Fruit fly (Drosophila melanogaster) whole organism, embryonic: ENCODE data around the gene Mettl2.

Source experiments
- Asciz ChIP-seq: fragments of 200-800 bp; sonication (Bioruptor generic); optimal IDR thresholded peaks from 2 replicates; lab custom pipeline; 2017; ENCODE audit warnings: missing biosample characterization, mild to moderate bottlenecking, missing genetic modification characterization, missing genetic modification reagents
- Atf3 ChIP-seq: fragments of 200-800 bp; sonication (Bioruptor generic); optimal IDR thresholded peaks from 3 replicates; lab custom pipeline; 2016; ENCODE audit warnings: missing biosample characterization, missing genetic modification characterization
- CG1024 ChIP-seq: fragments of 200-800 bp; sonication (Bioruptor generic); IDR thresholded peaks from 2 replicates; pipeline ENCODE4 v1.3.6; 2022; ENCODE audit warnings: missing biosample characterization, missing genetic modification characterization
- CG10366 ChIP-seq: fragments of 200-800 bp; sonication (Bioruptor generic); IDR thresholded peaks from 2 replicates; pipeline ENCODE4 v1.3.6; 2022; ENCODE audit warnings: missing biosample characterization, missing genetic modification characterization
- CG10431 ChIP-seq: fragments of 200-800 bp; sonication (Bioruptor generic); optimal IDR thresholded peaks from 3 replicates; lab custom pipeline; 2018; ENCODE audit warnings: missing biosample characterization, mild to moderate bottlenecking, missing genetic modification characterization
- CG10543 ChIP-seq: fragments of 200-800 bp; sonication (Bioruptor generic); optimal IDR thresholded peaks from 3 replicates; lab custom pipeline; 2017; ENCODE audit warnings: missing biosample characterization, mild to moderate bottlenecking, missing genetic modification characterization, moderate library complexity
- CG11723 ChIP-seq: fragments of 200-800 bp; sonication (Bioruptor generic); optimal IDR thresholded peaks from 2 replicates; lab custom pipeline; 2017; ENCODE audit warnings: missing biosample characterization, mild to moderate bottlenecking, missing genetic modification characterization
- CG15073 ChIP-seq: fragments of 200-800 bp; sonication (Bioruptor generic); optimal IDR thresholded peaks from 2 replicates; lab custom pipeline; 2016; ENCODE audit warnings: missing biosample characterization, missing genetic modification characterization
- CG15696 ChIP-seq: fragments of 200-800 bp; sonication (Bioruptor generic); optimal IDR thresholded peaks from 2 replicates; lab custom pipeline; 2019; ENCODE audit warnings: missing biosample characterization, mild to moderate bottlenecking, missing genetic modification characterization, moderate library complexity
- CG1602 ChIP-seq: fragments of 200-800 bp; sonication (Bioruptor generic); optimal IDR thresholded peaks from 3 replicates; lab custom pipeline; 2016; ENCODE audit warnings: missing biosample characterization, missing genetic modification characterization
- CG16813 ChIP-seq: fragments of 200-800 bp; sonication (Bioruptor generic); IDR thresholded peaks from 3 replicates; pipeline ENCODE4 v1.3.6; 2022; ENCODE audit warnings: missing biosample characterization, missing genetic modification characterization; ENCODE audit not compliant: partially characterized antibody
- CG2129 ChIP-seq: fragments of 200-800 bp; sonication (Bioruptor generic); IDR thresholded peaks from 2 replicates; pipeline ENCODE4 v1.3.6; 2022; ENCODE audit warnings: missing biosample characterization, missing genetic modification characterization; ENCODE audit not compliant: partially characterized antibody
- CG2678 ChIP-seq: fragments of 200-800 bp; sonication (Bioruptor generic); optimal IDR thresholded peaks from 3 replicates; lab custom pipeline; 2019; ENCODE audit warnings: missing biosample characterization, mild to moderate bottlenecking, missing genetic modification characterization, moderate library complexity
- CG31388 ChIP-seq: fragments of 200-800 bp; sonication (Bioruptor generic); optimal IDR thresholded peaks from 2 replicates; lab custom pipeline; 2016; ENCODE audit warnings: missing biosample characterization, missing genetic modification characterization
- CG34376 ChIP-seq: fragments of 200-800 bp; sonication (Bioruptor generic); optimal IDR thresholded peaks from 2 replicates; lab custom pipeline; 2018; ENCODE audit warnings: missing biosample characterization, mild to moderate bottlenecking, missing genetic modification characterization
- CG3726 ChIP-seq: fragments of 200-800 bp; sonication (Bioruptor generic); IDR thresholded peaks from 3 replicates; pipeline ENCODE4, ENCODE4 v1.3.6; 2022; ENCODE audit warnings: missing biosample characterization, missing genetic modification characterization
- CG3847 ChIP-seq: fragments of 200-800 bp; sonication (Bioruptor generic); IDR thresholded peaks from 2 replicates; pipeline ENCODE4 v1.3.6; 2022; ENCODE audit warnings: missing biosample characterization, missing genetic modification characterization
- CG3995 ChIP-seq: fragments of 200-800 bp; sonication (Bioruptor generic); optimal IDR thresholded peaks from 3 replicates; lab custom pipeline; 2016; ENCODE audit warnings: missing biosample characterization, missing genetic modification characterization
- CG4707 ChIP-seq: fragments of 200-800 bp; sonication (Bioruptor generic); optimal IDR thresholded peaks from 2 replicates; lab custom pipeline; 2018; ENCODE audit warnings: missing biosample characterization, mild to moderate bottlenecking, missing genetic modification characterization, moderate library complexity
- CG4820 ChIP-seq: fragments of 200-800 bp; sonication (Bioruptor generic); optimal IDR thresholded peaks from 3 replicates; lab custom pipeline; 2016; ENCODE audit warnings: missing biosample characterization, missing genetic modification characterization
- CG6813 ChIP-seq: fragments of 200-800 bp; sonication (Bioruptor generic); optimal IDR thresholded peaks from 2 replicates; lab custom pipeline; 2017; ENCODE audit warnings: missing biosample characterization, missing genetic modification characterization, mild to moderate bottlenecking, moderate library complexity, missing genetic modification reagents
- CG8290 ChIP-seq, 3 experiments: fragments of 200-800 bp; sonication (Bioruptor generic); optimal IDR thresholded peaks; 2 replicates each; lab custom pipeline; 2016 to 2019; ENCODE audit warnings: missing biosample characterization in 3 of 3, missing genetic modification characterization in 3 of 3, mild to moderate bottlenecking in 2 of 3, moderate library complexity in 1 of 3
- CG8359 ChIP-seq: fragments of 200-800 bp; sonication (Bioruptor generic); optimal IDR thresholded peaks from 2 replicates; lab custom pipeline; 2017; ENCODE audit warnings: missing biosample characterization, mild to moderate bottlenecking, missing genetic modification characterization, borderline replicate concordance
- CG9932 ChIP-seq: fragments of 200-800 bp; sonication (Bioruptor generic); IDR thresholded peaks from 2 replicates; pipeline ENCODE4 v1.3.6; 2022; ENCODE audit warnings: missing biosample characterization, missing genetic modification characterization
- Dip2 ChIP-seq: fragments of 200-800 bp; sonication (Bioruptor generic); IDR thresholded peaks from 2 replicates; pipeline ENCODE4 v1.3.6; 2022; ENCODE audit warnings: missing biosample characterization, missing genetic modification characterization
- Drgx ChIP-seq: fragments of 200-800 bp; sonication (Bioruptor generic); IDR thresholded peaks from 2 replicates; pipeline ENCODE4 v1.3.6; 2022; ENCODE audit warnings: missing biosample characterization, missing genetic modification characterization
- Fer1 ChIP-seq: fragments of 200-800 bp; sonication (Bioruptor generic); optimal IDR thresholded peaks from 2 replicates; lab custom pipeline; 2017; ENCODE audit warnings: missing biosample characterization, mild to moderate bottlenecking, missing genetic modification characterization
- H2.0 ChIP-seq: fragments of 200-800 bp; sonication (Bioruptor generic); IDR thresholded peaks from 2 replicates; pipeline ENCODE4 v1.3.6; 2022; ENCODE audit warnings: missing biosample characterization, missing genetic modification characterization
- HLH4C ChIP-seq: fragments of 200-800 bp; sonication (Bioruptor generic); IDR thresholded peaks from 3 replicates; pipeline ENCODE4 v1.3.6; 2022; ENCODE audit warnings: missing biosample characterization, missing genetic modification characterization; ENCODE audit not compliant: partially characterized antibody
- Hr39 ChIP-seq: fragments of >200 bp; optimal IDR thresholded peaks from 2 replicates; lab custom pipeline; 2017
- Lhr ChIP-seq: fragments of 200-800 bp; sonication (Bioruptor generic); optimal IDR thresholded peaks from 3 replicates; lab custom pipeline; 2017; ENCODE audit warnings: mild to moderate bottlenecking, missing biosample characterization, missing genetic modification reagents, missing genetic modification characterization
- Usf ChIP-seq: fragments of 200-800 bp; sonication (Bioruptor generic); optimal IDR thresholded peaks from 2 replicates; lab custom pipeline; 2017; ENCODE audit warnings: missing genotype, missing biosample characterization, missing genetic modification characterization
- aop ChIP-seq: fragments of 200-800 bp; sonication (Bioruptor generic); IDR thresholded peaks from 2 replicates; pipeline ENCODE4 v1.3.6; 2022; ENCODE audit warnings: missing biosample characterization, missing genetic modification characterization
- caup ChIP-seq: fragments of 200-800 bp; sonication (Bioruptor generic); optimal IDR thresholded peaks from 3 replicates; lab custom pipeline; 2017; ENCODE audit warnings: missing biosample characterization, mild to moderate bottlenecking, missing genetic modification characterization, moderate library complexity; ENCODE audit not compliant: severe bottlenecking
- cg ChIP-seq: fragments of 200-800 bp; sonication (Bioruptor generic); optimal IDR thresholded peaks from 3 replicates; lab custom pipeline; 2019; ENCODE audit warnings: missing biosample characterization, mild to moderate bottlenecking, missing genetic modification characterization, moderate library complexity
- disco-r ChIP-seq: fragments of 200-800 bp; sonication (Bioruptor generic); optimal IDR thresholded peaks from 2 replicates; lab custom pipeline; 2016; ENCODE audit warnings: missing biosample characterization, missing genetic modification characterization
- gem ChIP-seq: fragments of 200-800 bp; sonication (Bioruptor generic); optimal IDR thresholded peaks from 2 replicates; lab custom pipeline; 2019; ENCODE audit warnings: missing biosample characterization, mild to moderate bottlenecking, missing genetic modification characterization, moderate library complexity
- hb ChIP-seq: fragments of 200-800 bp; sonication (Bioruptor generic); IDR thresholded peaks from 3 replicates; pipeline ENCODE4 v1.3.6; 2022; ENCODE audit warnings: missing biosample characterization, missing genetic modification characterization; ENCODE audit not compliant: partially characterized antibody
- hbn ChIP-seq: fragments of 200-800 bp; sonication (Bioruptor generic); IDR thresholded peaks from 2 replicates; pipeline ENCODE4 v1.3.6; 2022; ENCODE audit warnings: missing biosample characterization, missing genetic modification characterization; ENCODE audit not compliant: partially characterized antibody
- jigr1 ChIP-seq: fragments of 200-800 bp; sonication (Bioruptor generic); IDR thresholded peaks from 3 replicates; pipeline ENCODE4 v1.3.6; 2022; ENCODE audit warnings: missing biosample characterization, missing genetic modification characterization
- mld ChIP-seq: fragments of 200-800 bp; sonication (Bioruptor generic); IDR thresholded peaks from 3 replicates; pipeline ENCODE4 v1.3.6; 2022; ENCODE audit warnings: missing biosample characterization, missing genetic modification characterization; ENCODE audit not compliant: partially characterized antibody
- p53 ChIP-seq: fragments of 200-800 bp; sonication (Bioruptor generic); optimal IDR thresholded peaks from 2 replicates; lab custom pipeline; 2016; ENCODE audit warnings: missing biosample characterization, missing genetic modification characterization
- sqz ChIP-seq: fragments of 200-800 bp; sonication (Bioruptor generic); optimal IDR thresholded peaks from 3 replicates; lab custom pipeline; 2018; ENCODE audit warnings: missing biosample characterization, mild to moderate bottlenecking, missing genetic modification characterization
- tna ChIP-seq: fragments of 200-800 bp; sonication (Bioruptor generic); IDR thresholded peaks from 2 replicates; pipeline ENCODE4 v1.3.6; 2022; ENCODE audit warnings: missing biosample characterization, missing genetic modification characterization; ENCODE audit not compliant: partially characterized antibody
- ttk ChIP-seq: fragments of 200-800 bp; sonication (Bioruptor generic); IDR thresholded peaks from 2 replicates; pipeline ENCODE4 v2.1.2; 2022; ENCODE audit warnings: missing biosample characterization, missing genetic modification characterization
- twi ChIP-seq: fragments of 200-800 bp; optimal IDR thresholded peaks from 2 replicates; lab custom pipeline; 2019; ENCODE audit warnings: missing biosample characterization, mild to moderate bottlenecking, missing genetic modification characterization, moderate library complexity
- unpg ChIP-seq: fragments of 200-800 bp; sonication (Bioruptor generic); optimal IDR thresholded peaks from 3 replicates; lab custom pipeline; 2018; ENCODE audit warnings: missing biosample characterization, mild to moderate bottlenecking, missing genetic modification characterization, moderate library complexity
- vnd ChIP-seq: fragments of 200-800 bp; sonication (Bioruptor generic); IDR thresholded peaks from 3 replicates; pipeline ENCODE4 v1.3.6; 2022; ENCODE audit warnings: missing biosample characterization, missing genetic modification characterization; ENCODE audit not compliant: partially characterized antibody
- zfh1 ChIP-seq: fragments of 200-800 bp; sonication (Bioruptor generic); IDR thresholded peaks from 3 replicates; pipeline ENCODE4 v1.3.6; 2022; ENCODE audit warnings: missing biosample characterization, missing genetic modification characterization

The Mettl2 gene

DNA sequence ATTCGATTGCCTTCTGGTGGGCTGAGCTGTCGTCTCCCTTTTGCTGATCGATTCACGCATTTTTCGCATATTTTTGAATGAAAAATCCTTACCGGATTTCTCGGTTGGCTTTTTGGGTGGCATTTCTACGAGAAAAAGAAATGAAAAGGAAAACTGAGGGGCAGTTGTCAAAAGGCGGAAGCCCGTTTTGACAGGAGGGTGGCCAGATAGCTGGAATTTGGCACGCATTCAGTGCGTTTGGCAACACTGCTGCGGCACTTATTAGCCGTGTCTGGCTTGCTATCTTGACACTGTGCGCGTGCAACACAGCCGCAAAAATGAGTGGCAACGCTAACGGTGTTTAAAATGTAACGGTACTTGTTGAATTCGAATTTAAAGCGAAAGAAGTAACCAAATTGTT, 29.5 kb upstream of the Mettl2 start, which contains the start of gene RpL23A (continued):
- peak; percentile 96 for TF ChIP-seq CG6813 (GFP tag; lab: Kevin White, UChicago)
- peak; percentile 94 for TF ChIP-seq Usf (GFP tag; lab: Kevin White, UChicago)
- peak; percentile 98 for TF ChIP-seq zfh1
- TF ChIP-seq CG10366 (GFP tag; lab: Robert Waterston, UW): peak; percentile 93
- TF ChIP-seq CG3995 (GFP tag; lab: Kevin White, UChicago): peak; percentile 81
- TF ChIP-seq hb (GFP tag; lab: Robert Waterston, UW): no peak
- TF ChIP-seq HLH4C (GFP tag; lab: Robert Waterston, UW): no peak
- peak; percentile 81 for TF ChIP-seq CG8359 (GFP tag; lab: Kevin White, UChicago)
- 0 out of 3 replicates have a peak, but pooled peaks have one; percentile 24 for TF ChIP-seq jigr1
- peak; percentile 62 for TF ChIP-seq CG16813
- peak; percentile 84 for TF ChIP-seq gem
- no peak for TF ChIP-seq tna (GFP tag; lab: Robert Waterston, UW)
- peak; percentile 70 for TF ChIP-seq Drgx (GFP tag; lab: Robert Waterston, UW)
- TF ChIP-seq CG15073 (GFP tag; lab: Kevin White, UChicago): peak; percentile 22
- TF ChIP-seq Dip2 (GFP tag; lab: Robert Waterston, UW): no peak
- peak; percentile 95 for TF ChIP-seq Atf3 (GFP tag; lab: Kevin White, UChicago)
- TF ChIP-seq CG1024 (GFP tag; lab: Robert Waterston, UW): peak; percentile 87
- peak; percentile 86 for TF ChIP-seq CG4707 (GFP tag; lab: Kevin White, UChicago)
- TF ChIP-seq H2.0: peak; percentile 92
- TF ChIP-seq CG31388 (GFP tag; lab: Kevin White, UChicago): peak; percentile 83
- TF ChIP-seq CG15696 (tag; lab: Kevin White, UChicago): peak; percentile 71
- TF ChIP-seq vnd (GFP tag; lab: Robert Waterston, UW): no peak
- TF ChIP-seq cg (GFP tag; lab: Kevin White, UChicago): no peak
- TF ChIP-seq Fer1 (GFP tag; lab: Kevin White, UChicago): peak; percentile 98
- no peak for TF ChIP-seq CG2129 (GFP tag; lab: Robert Waterston, UW)
- peak; percentile 96 for TF ChIP-seq CG9932 (GFP tag; lab: Robert Waterston, UW)
- TF ChIP-seq hbn (GFP tag; lab: Robert Waterston, UW): no peak
- no peak for TF ChIP-seq Hr39
- TF ChIP-seq CG3847 (GFP tag; lab: Robert Waterston, UW): peak; percentile 99
- peak; percentile 99 for TF ChIP-seq caup (GFP tag; lab: Kevin White, UChicago)
- TF ChIP-seq CG8290 (GFP tag; optimal IDR thresholded peaks at IDR 0.05; lab: Kevin White, UChicago): peak; percentile 95
- peak; percentile 84 to 99 for TF ChIP-seq CG8290 (tag; optimal IDR thresholded peaks at IDR 0.05; lab: Kevin White, UChicago)
- peak; percentile 97 for TF ChIP-seq CG10543 (GFP tag; lab: Kevin White, UChicago)
- peak; percentile 88 for TF ChIP-seq CG3726 (GFP tag; lab: Robert Waterston, UW)
- TF ChIP-seq CG2678 (tag; lab: Kevin White, UChicago): peak; percentile 85
- TF ChIP-seq CG11723 (GFP tag; lab: Kevin White, UChicago): peak; percentile 94
- TF ChIP-seq disco-r (GFP tag; lab: Kevin White, UChicago): peak; percentile 95
- TF ChIP-seq Asciz (GFP tag; lab: Kevin White, UChicago): no peak
- TF ChIP-seq Lhr: peak; percentile 99
- TF ChIP-seq ttk (GFP tag; lab: Robert Waterston, UW): peak; percentile 94
- peak; percentile 97 for TF ChIP-seq p53 (GFP tag; lab: Kevin White, UChicago)
- peak; percentile 88 for TF ChIP-seq CG1602 (GFP tag; lab: Kevin White, UChicago)
- TF ChIP-seq twi (tag; lab: Kevin White, UChicago): peak; percentile 80
- peak; percentile 90 for TF ChIP-seq CG4820 (GFP tag; lab: Kevin White, UChicago)
- peak; percentile 92 for TF ChIP-seq CG10431 (GFP tag; lab: Kevin White, UChicago)
- peak; percentile 89 for TF ChIP-seq unpg
- no peak for TF ChIP-seq sqz
- peak; percentile 54; the same call in 1 of the 2 replicates for TF ChIP-seq aop (GFP tag; lab: Robert Waterston, UW)
- TF ChIP-seq CG34376 (GFP tag; lab: Kevin White, UChicago): peak; percentile 97
- TF ChIP-seq mld: no peak
